Worm (Caenorhabditis elegans) whole organism, L4 larva: ENCODE results near the gene cyp-13A6.

ENCODE experiments used
- F49E8.2 ChIP-seq: sonication (generic microtip); optimal IDR thresholded peaks from 2 replicates; lab custom pipeline; 2016; ENCODE audit warnings: missing compliant biosample characterization, mild to moderate bottlenecking, missing genetic modification characterization, borderline replicate concordance
- T20F7.1 ChIP-seq: fragments of 200-800 bp; sonication (Bioruptor generic); optimal IDR thresholded peaks from 2 replicates; lab custom pipeline; 2018; ENCODE audit warnings: mild to moderate bottlenecking, missing genetic modification characterization, missing compliant biosample characterization
- Y105C5A.15 ChIP-seq: fragments of 200-800 bp; sonication (Bioruptor generic); IDR thresholded peaks from 2 replicates; pipeline ENCODE4 v1.3.6; 2022; ENCODE audit warnings: missing genetic modification characterization, missing compliant biosample characterization
- Y48G9A.11 ChIP-seq: fragments of 200-800 bp; sonication (Bioruptor generic); IDR thresholded peaks from 2 replicates; pipeline ENCODE4 v1.3.6; 2022; ENCODE audit warnings: missing genetic modification reagents, missing genetic modification characterization, missing compliant biosample characterization
- Y5F2A.4 ChIP-seq: fragments of 200-800 bp; sonication (Bioruptor generic); optimal IDR thresholded peaks from 2 replicates; lab custom pipeline; 2018; ENCODE audit warnings: mild to moderate bottlenecking, missing genetic modification characterization, missing compliant biosample characterization
- aha-1 ChIP-seq: fragments of 150-350 bp; peaks from one replicate; lab custom pipeline; 2014; ENCODE audit warnings: missing biosample characterization, missing genetic modification characterization
- daf-16 ChIP-seq, 3 experiments: sonication (generic microtip); optimal IDR thresholded peaks; 2 replicates each; lab custom pipeline; 2016 to 2017; ENCODE audit warnings: missing genetic modification characterization in 3 of 3, missing genetic modification reagents in 3 of 3, mild to moderate bottlenecking in 2 of 3, missing compliant biosample characterization in 2 of 3, missing biosample characterization in 1 of 3, moderate library complexity in 1 of 3
- daf-19 ChIP-seq: fragments of 200-800 bp; sonication (Bioruptor generic); conservative IDR thresholded peaks from 2 replicates; pipeline ENCODE4 v1.3.6; 2022; ENCODE audit warnings: missing genetic modification characterization, missing compliant biosample characterization
- daf-8 ChIP-seq: fragments of 200-800 bp; sonication (Bioruptor generic); IDR thresholded peaks from 2 replicates; pipeline ENCODE4 v1.3.6; 2022; ENCODE audit warnings: missing genetic modification characterization, missing compliant biosample characterization
- dmd-6 ChIP-seq: fragments of 200-800 bp; sonication (Bioruptor generic); IDR thresholded peaks from 2 replicates; pipeline ENCODE4 v1.3.6; 2022; ENCODE audit warnings: missing genetic modification reagents, missing genetic modification characterization, missing compliant biosample characterization
- dmd-9 ChIP-seq: fragments of 200-800 bp; sonication (Bioruptor generic); IDR thresholded peaks from 2 replicates; pipeline ENCODE4 v1.3.6; 2022; ENCODE audit warnings: missing genetic modification reagents, missing genetic modification characterization, missing compliant biosample characterization
- duxl-1 ChIP-seq: sonication (generic microtip); optimal IDR thresholded peaks from 2 replicates; lab custom pipeline; 2016; ENCODE audit warnings: mild to moderate bottlenecking, missing genetic modification characterization, moderate library complexity, missing compliant biosample characterization; ENCODE audit not compliant: poor library complexity
- dve-1 ChIP-seq: sonication (generic microtip); optimal IDR thresholded peaks from 2 replicates; lab custom pipeline; 2017; ENCODE audit warnings: antibody characterized with exemption, mild to moderate bottlenecking, missing genetic modification characterization, missing compliant biosample characterization; ENCODE audit not compliant: insufficient read depth
- egl-27 ChIP-seq: sonication (generic microtip); optimal IDR thresholded peaks from 3 replicates; lab custom pipeline; 2017; ENCODE audit warnings: missing biosample characterization, missing genetic modification reagents, missing genetic modification characterization
- egl-43 ChIP-seq: fragments of 200-800 bp; sonication (Bioruptor generic); IDR thresholded peaks from 2 replicates; pipeline ENCODE4 v1.3.6; 2022; ENCODE audit warnings: missing genetic modification reagents, missing genetic modification characterization, missing compliant biosample characterization
- fkh-10 ChIP-seq: fragments of 150-350 bp; optimal IDR thresholded peaks from 2 replicates; lab custom pipeline; 2014; ENCODE audit warnings: missing biosample characterization, missing genetic modification reagents, missing genetic modification characterization
- hif-1 ChIP-seq, 2 experiments: sonication (generic microtip); optimal IDR thresholded peaks; 2 replicates each; lab custom pipeline; 2016 to 2017; ENCODE audit warnings: missing compliant biosample characterization in 2 of 2, missing genetic modification characterization in 2 of 2, missing genetic modification reagents in 2 of 2, missing genotype in 2 of 2, mild to moderate bottlenecking in 1 of 2
- hlh-11 ChIP-seq: fragments of 200-800 bp; sonication (Bioruptor generic); optimal IDR thresholded peaks from 2 replicates; lab custom pipeline; 2018; ENCODE audit warnings: mild to moderate bottlenecking, missing genetic modification characterization, missing compliant biosample characterization
- hlh-30 ChIP-seq: sonication (generic microtip); optimal IDR thresholded peaks from 2 replicates; lab custom pipeline; 2017; ENCODE audit warnings: antibody characterized with exemption, mild to moderate bottlenecking, missing genetic modification characterization, missing compliant biosample characterization; ENCODE audit not compliant: insufficient read depth
- jun-1 ChIP-seq: fragments of 150-350 bp; optimal IDR thresholded peaks from 2 replicates; lab custom pipeline; 2014; ENCODE audit warnings: missing biosample characterization, missing genetic modification reagents, missing genetic modification characterization
- lin-1 ChIP-seq: fragments of 200-800 bp; sonication (Bioruptor generic); IDR thresholded peaks from 2 replicates; pipeline ENCODE4 v1.3.6; 2022; ENCODE audit warnings: missing genetic modification reagents, missing genetic modification characterization, missing compliant biosample characterization
- lsy-2 ChIP-seq, 2 experiments: fragments of 150-350 bp in 1 of 2; sonication (generic microtip) in 1 of 2; optimal IDR thresholded peaks; 2 replicates each; lab custom pipeline; 2014 to 2017; ENCODE audit warnings: missing biosample characterization in 2 of 2, missing genetic modification characterization in 2 of 2
- mdl-1 ChIP-seq, 2 experiments: fragments of 150-350 bp in 1 of 2; sonication (generic microtip) in 1 of 2; optimal IDR thresholded peaks; 2 replicates each; lab custom pipeline; 2014 to 2017; ENCODE audit warnings: missing biosample characterization in 2 of 2, missing genetic modification characterization in 2 of 2
- mep-1 ChIP-seq: fragments of 150-350 bp; sonication (generic microtip); optimal IDR thresholded peaks from 3 replicates; lab custom pipeline; 2014; ENCODE audit warnings: missing biosample characterization, missing genetic modification characterization
- mes-2 ChIP-seq: sonication (generic microtip); optimal IDR thresholded peaks from 2 replicates; lab custom pipeline; 2016; ENCODE audit warnings: missing genotype, mild to moderate bottlenecking, missing genetic modification characterization, missing compliant biosample characterization; ENCODE audit not compliant: poor library complexity, severe bottlenecking
- mxl-3 ChIP-seq: fragments of 200-800 bp; sonication (Bioruptor generic); optimal IDR thresholded peaks from 2 replicates; lab custom pipeline; 2018; ENCODE audit warnings: mild to moderate bottlenecking, missing genetic modification characterization, missing compliant biosample characterization
- nhr-10 ChIP-seq: fragments of 150-350 bp; optimal IDR thresholded peaks from 2 replicates; lab custom pipeline; 2014; ENCODE audit warnings: missing biosample characterization, missing genetic modification characterization
- nhr-102 ChIP-seq: sonication (generic microtip); optimal IDR thresholded peaks from 2 replicates; lab custom pipeline; 2016; ENCODE audit warnings: mild to moderate bottlenecking, missing genetic modification characterization, moderate library complexity, missing compliant biosample characterization
- nhr-11 ChIP-seq: fragments of 150-350 bp; optimal IDR thresholded peaks from 2 replicates; lab custom pipeline; 2014; ENCODE audit warnings: missing biosample characterization, missing genetic modification characterization
- nhr-111 ChIP-seq: fragments of 200-800 bp; sonication (Bioruptor generic); optimal IDR thresholded peaks from 2 replicates; lab custom pipeline; 2018; ENCODE audit warnings: mild to moderate bottlenecking, missing genetic modification characterization, missing compliant biosample characterization
- nhr-25 ChIP-seq: sonication (generic microtip); optimal IDR thresholded peaks from 2 replicates; lab custom pipeline; 2017; ENCODE audit warnings: missing genetic modification characterization, mild to moderate bottlenecking, missing compliant biosample characterization, antibody characterized with exemption, moderate library complexity, borderline replicate concordance; ENCODE audit not compliant: insufficient read depth
- nhr-28 ChIP-seq: fragments of 150-350 bp; optimal IDR thresholded peaks from 2 replicates; lab custom pipeline; 2014; ENCODE audit warnings: missing biosample characterization, missing genetic modification characterization
- nhr-48 ChIP-seq: sonication (generic microtip); optimal IDR thresholded peaks from 2 replicates; lab custom pipeline; 2016; ENCODE audit warnings: mild to moderate bottlenecking, missing genetic modification characterization, missing compliant biosample characterization
- nhr-77 ChIP-seq: fragments of 150-350 bp; optimal IDR thresholded peaks from 2 replicates; lab custom pipeline; 2014; ENCODE audit warnings: missing biosample characterization, missing genetic modification characterization
- php-3 ChIP-seq: fragments of 200-800 bp; sonication (Bioruptor generic); IDR thresholded peaks from 2 replicates; pipeline ENCODE4 v1.3.6; 2022; ENCODE audit warnings: missing genetic modification reagents, missing genetic modification characterization, missing compliant biosample characterization
- pqm-1 ChIP-seq: sonication (generic microtip); optimal IDR thresholded peaks from 2 replicates; lab custom pipeline; 2017; ENCODE audit warnings: missing biosample characterization, missing genetic modification characterization
- set-16 ChIP-seq: fragments of 200-800 bp; sonication (Bioruptor generic); IDR thresholded peaks from 2 replicates; pipeline ENCODE4 v1.3.6; 2022; ENCODE audit warnings: missing genetic modification reagents, missing genetic modification characterization, missing compliant biosample characterization
- snpc-4 ChIP-seq: fragments of 150-350 bp; optimal IDR thresholded peaks from 2 replicates; lab custom pipeline; 2014; ENCODE audit warnings: missing biosample characterization, missing genetic modification characterization
- tra-1 ChIP-seq: fragments of 200-800 bp; sonication (Bioruptor generic); IDR thresholded peaks from 2 replicates; pipeline ENCODE4 v1.3.6; 2022; ENCODE audit warnings: missing genetic modification reagents, missing genetic modification characterization, missing compliant biosample characterization
- unc-39 ChIP-seq: sonication (generic microtip); optimal IDR thresholded peaks from 2 replicates; lab custom pipeline; 2017; ENCODE audit warnings: missing biosample characterization, missing genetic modification characterization
- unc-62 ChIP-seq, 3 experiments: fragments of 150-350 bp in 1 of 3; sonication (generic microtip); optimal IDR thresholded peaks in 2 of 3; peaks in 1 of 3; 1 replicate in 1 of 3; 2 replicates in 2 of 3; lab custom pipeline; 2014 to 2017; ENCODE audit warnings: missing biosample characterization in 3 of 3, missing genetic modification characterization in 3 of 3, missing genetic modification reagents in 3 of 3, missing genotype in 1 of 3
- zag-1 ChIP-seq: fragments of 150-350 bp; optimal IDR thresholded peaks from 2 replicates; lab custom pipeline; 2014; ENCODE audit warnings: missing biosample characterization, missing genetic modification characterization
- zfp-2 ChIP-seq: sonication (generic microtip); optimal IDR thresholded peaks from 2 replicates; lab custom pipeline; 2016; ENCODE audit warnings: mild to moderate bottlenecking, missing genetic modification characterization, missing compliant biosample characterization

The cyp-13A6 gene

DNA sequence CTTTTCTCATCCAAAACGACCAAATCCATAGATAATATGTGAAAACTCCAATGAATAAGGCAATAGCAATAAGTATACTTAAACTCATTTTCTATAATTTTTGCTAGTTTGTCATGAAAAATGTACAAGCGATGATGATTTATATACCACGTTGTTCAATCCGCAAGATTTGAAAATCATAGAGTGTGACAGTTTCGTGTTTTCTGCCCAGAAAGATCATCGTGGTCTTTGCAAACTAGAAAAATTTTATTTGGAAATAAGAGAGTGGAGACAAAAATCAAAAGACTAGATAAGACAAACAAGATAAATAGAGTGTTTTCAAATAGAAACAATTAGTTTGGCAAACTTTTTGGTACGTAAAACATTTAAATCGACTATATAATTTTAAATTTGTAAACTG, 9.4 kb downstream of the cyp-13A6 start, which contains the start of gene cyp-13A3:
Gene cyp-13A3 (minus strand): TSS at position 101 of the 400 bp plus-strand sequence.
- TF ChIP-seq duxl-1: no peak
- TF ChIP-seq daf-19 (GFP tag; lab: Robert Waterston, UW): no peak
- TF ChIP-seq, all 104 proteins: peak for 0

DNA sequence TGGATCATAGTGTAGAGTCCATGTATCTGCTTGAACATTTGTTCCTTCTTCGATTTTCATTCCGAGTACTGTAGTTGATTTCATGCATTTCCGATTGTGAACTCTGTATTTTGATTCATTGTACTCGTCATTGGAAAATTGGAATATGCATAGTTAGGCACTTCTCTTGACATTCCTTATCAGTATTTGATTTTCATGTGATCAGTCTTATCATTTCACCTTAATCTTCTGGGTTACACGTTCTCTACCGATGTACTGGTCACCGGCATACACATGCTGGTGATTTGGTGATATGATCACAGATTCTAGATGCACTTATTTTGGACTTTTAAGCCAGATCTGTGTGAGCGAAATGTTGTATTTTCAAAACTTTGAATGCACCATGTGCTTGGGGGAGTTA, 11.4 kb downstream of the cyp-13A6 start:
- TF ChIP-seq dmd-6 (GFP tag; lab: Robert Waterston, UW) (peak; percentile 96), hlh-11 (tag; lab: Kevin White, UChicago) (peak; percentile 91), unc-62 (GFP tag; optimal IDR thresholded peaks at IDR 0.05 in 1 of 2; lab: Kevin White, UChicago) (peak in 1 of 2 experiments; percentile 98), unc-62 (tag; optimal IDR thresholded peaks at IDR 0.05; lab: Kevin White, UChicago) (no peak), mdl-1 (tag; optimal IDR thresholded peaks at IDR 0.05; lab: Kevin White, UChicago) (peak in 1 of 2 experiments; percentile 70), set-16 (GFP tag; lab: Robert Waterston, UW) (no peak), tra-1 (0 out of 2 replicates have a peak, but pooled peaks have one; percentile 53), dmd-9 (GFP tag; lab: Robert Waterston, UW) (no peak), hif-1 (tag; optimal IDR thresholded peaks at IDR 0.05; lab: Kevin White, UChicago) (no peak), nhr-48 (tag; lab: Kevin White, UChicago) (peak; percentile 72), nhr-77 (tag; lab: Kevin White, UChicago) (peak; percentile 88), nhr-10 (tag; lab: Kevin White, UChicago) (peak; percentile 57), hlh-30 (peak; percentile 62), lin-1 (GFP tag; lab: Robert Waterston, UW) (peak; percentile 71; the same call in 1 of the 2 replicates), nhr-102 (tag; lab: Kevin White, UChicago) (peak; percentile 93), egl-43 (GFP tag; lab: Robert Waterston, UW) (no peak), mep-1 (tag; lab: Kevin White, UChicago) (peak; percentile 2), pqm-1 (tag; lab: Kevin White, UChicago) (peak; percentile 94), egl-27 (no peak), daf-16 (GFP tag; optimal IDR thresholded peaks at IDR 0.05; lab: Kevin White, UChicago) (no peak), daf-16 (tag; optimal IDR thresholded peaks at IDR 0.05; lab: Kevin White, UChicago) (peak; percentile 82), mxl-3 (GFP tag; lab: Kevin White, UChicago) (peak; percentile 69), dve-1 (tag; lab: Kevin White, UChicago) (peak; percentile 84), nhr-28 (tag; lab: Kevin White, UChicago) (peak; percentile 87)

ce11 chrII:9787395-9788152, 15.0 kb downstream of the cyp-13A6 start, which contains the start of gene cyp-13A2:
cyp-13A2 (minus strand) TSS chrII:9787629.
- TF ChIP-seq aha-1 (no peak), dve-1 (tag; lab: Kevin White, UChicago) (peak; percentile 77), jun-1 (tag; lab: Kevin White, UChicago) (no peak), daf-8 (GFP tag; lab: Robert Waterston, UW) (no peak), Y5F2A.4 (GFP tag; lab: Kevin White, UChicago) (no peak), mdl-1 (tag; optimal IDR thresholded peaks at IDR 0.05; lab: Kevin White, UChicago) (peak in 1 of 2 experiments; percentile 22), mes-2 (no peak), nhr-111 (GFP tag; lab: Kevin White, UChicago) (no peak), egl-27 (no peak), lsy-2 (tag; optimal IDR thresholded peaks at IDR 0.05; lab: Kevin White, UChicago) (peak; percentile 22 to 50), zfp-2 (tag; lab: Kevin White, UChicago) (no peak), daf-16 (GFP tag; optimal IDR thresholded peaks at IDR 0.05; lab: Kevin White, UChicago) (no peak), daf-16 (tag; optimal IDR thresholded peaks at IDR 0.05; lab: Kevin White, UChicago) (peak; percentile 28), T20F7.1 (peak; percentile 16), nhr-11 (tag; lab: Kevin White, UChicago) (peak; percentile 80), dmd-6 (GFP tag; lab: Robert Waterston, UW) (peak; percentile 87), php-3 (GFP tag; lab: Robert Waterston, UW) (peak; percentile 64), hif-1 (tag; optimal IDR thresholded peaks at IDR 0.05; lab: Kevin White, UChicago) (no peak), Y48G9A.11 (GFP tag; lab: Robert Waterston, UW) (0 out of 2 replicates have a peak, but pooled peaks have one; percentile 23), hlh-11 (tag; lab: Kevin White, UChicago) (peak; percentile 85), unc-39 (tag; lab: Kevin White, UChicago) (no peak), Y105C5A.15 (no peak), nhr-25 (tag; lab: Kevin White, UChicago) (peak; percentile 33), zag-1 (tag; lab: Kevin White, UChicago) (no peak), snpc-4 (tag; lab: Kevin White, UChicago) (peak; percentile 83), fkh-10 (no peak), F49E8.2 (tag; lab: Kevin White, UChicago) (no peak)
